Fruit fly (Drosophila melanogaster) whole organism, wandering third instar larva: ENCODE results near the gene CG4887.

ENCODE experiments used
- Abd-B ChIP-seq: fragments of >200 bp; optimal IDR thresholded peaks from 2 replicates; lab custom pipeline; 2017; ENCODE audit warnings: missing biosample characterization, missing genetic modification characterization
- CG9705 ChIP-seq: fragments of 200-800 bp; sonication (Bioruptor generic); optimal IDR thresholded peaks from 2 replicates; lab custom pipeline; 2018; ENCODE audit warnings: missing biosample characterization, mild to moderate bottlenecking, missing genetic modification characterization
- CrebA ChIP-seq: fragments of 200-800 bp; sonication (Bioruptor generic); optimal IDR thresholded peaks from 2 replicates; lab custom pipeline; 2016; ENCODE audit warnings: missing biosample characterization, mild to moderate bottlenecking, missing genetic modification characterization, borderline replicate concordance
- Dfd ChIP-seq: fragments of >200 bp; optimal IDR thresholded peaks from 2 replicates; lab custom pipeline; 2017; ENCODE audit warnings: missing biosample characterization, missing genetic modification characterization
- Dif ChIP-seq: fragments of 200-275, 200-300 bp; sonication (Bioruptor generic); optimal IDR thresholded peaks from 2 replicates; lab custom pipeline; 2018; ENCODE audit warnings: missing biosample characterization, missing genetic modification characterization; ENCODE audit not compliant: partially characterized antibody
- GATAd ChIP-seq: sonication (Bioruptor generic); optimal IDR thresholded peaks from 2 replicates; lab custom pipeline; 2016; ENCODE audit warnings: missing biosample characterization, missing genetic modification characterization
- HLH106 ChIP-seq: fragments of 200-800 bp; optimal IDR thresholded peaks from 3 replicates; lab custom pipeline; 2019; ENCODE audit warnings: missing biosample characterization, mild to moderate bottlenecking, missing genetic modification characterization, moderate library complexity
- Hnf4 ChIP-seq: fragments of 200-800 bp; sonication (Bioruptor generic); optimal IDR thresholded peaks from 2 replicates; lab custom pipeline; 2016; ENCODE audit warnings: missing biosample characterization, mild to moderate bottlenecking, missing genetic modification characterization
- Hr78 ChIP-seq: fragments of >200 bp; optimal IDR thresholded peaks from 2 replicates; lab custom pipeline; 2017; ENCODE audit warnings: missing biosample characterization, missing genetic modification characterization
- Jra ChIP-seq: sonication (Bioruptor generic); optimal IDR thresholded peaks from 2 replicates; lab custom pipeline; 2016; ENCODE audit warnings: missing biosample characterization, missing genetic modification characterization
- Mio ChIP-seq: sonication (Bioruptor generic); optimal IDR thresholded peaks from 2 replicates; lab custom pipeline; 2016; ENCODE audit warnings: missing biosample characterization, missing genetic modification characterization
- Myc ChIP-seq: fragments of >200 bp; optimal IDR thresholded peaks from 2 replicates; lab custom pipeline; 2017
- N ChIP-seq: fragments of >200 bp; optimal IDR thresholded peaks from 2 replicates; lab custom pipeline; 2018; ENCODE audit warnings: missing biosample characterization, missing external identifiers, missing genetic modification characterization
- OdsH ChIP-seq: fragments of 200-800 bp; sonication (Bioruptor generic); optimal IDR thresholded peaks from 2 replicates; lab custom pipeline; 2016; ENCODE audit warnings: missing biosample characterization, mild to moderate bottlenecking, missing genetic modification characterization
- Rel ChIP-seq, 2 experiments: fragments of 200-800 bp; sonication (Bioruptor generic) in 1 of 2; optimal IDR thresholded peaks; 2 replicates in 1 of 2; 3 replicates in 1 of 2; lab custom pipeline; 2016 to 2019; ENCODE audit warnings: mild to moderate bottlenecking in 2 of 2, missing biosample characterization in 2 of 2, missing genetic modification characterization in 2 of 2, moderate library complexity in 1 of 2
- Sp1 ChIP-seq: fragments of 200-800 bp; sonication (Bioruptor generic); optimal IDR thresholded peaks from 3 replicates; lab custom pipeline; 2019; ENCODE audit warnings: missing biosample characterization, mild to moderate bottlenecking, missing genetic modification characterization, moderate library complexity
- Vsx2 ChIP-seq: fragments of 200-300, 225-300 bp; sonication (Bioruptor generic); optimal IDR thresholded peaks from 2 replicates; lab custom pipeline; 2018; ENCODE audit warnings: missing biosample characterization, missing genetic modification characterization; ENCODE audit not compliant: partially characterized antibody
- br ChIP-seq: fragments of 200-800 bp; sonication (Bioruptor generic); optimal IDR thresholded peaks from 2 replicates; lab custom pipeline; 2016; ENCODE audit warnings: missing biosample characterization, missing genetic modification characterization
- brk ChIP-seq: fragments of 200-800 bp; sonication (Bioruptor generic); optimal IDR thresholded peaks from 2 replicates; lab custom pipeline; 2016; ENCODE audit warnings: missing biosample characterization, mild to moderate bottlenecking, missing genetic modification characterization
- dl ChIP-seq, 2 experiments: fragments of 175-275, 200-275 bp in 1 of 2; fragments of 200-275 bp in 1 of 2; sonication (Bioruptor generic); optimal IDR thresholded peaks; lab custom pipeline; 2018; ENCODE audit warnings: mild to moderate bottlenecking in 2 of 2, missing biosample characterization in 2 of 2, missing genetic modification characterization in 2 of 2, moderate library complexity in 2 of 2; ENCODE audit not compliant: partially characterized antibody in 2 of 2, insufficient read depth in 1 of 2
- dsf ChIP-seq: sonication (Bioruptor generic); optimal IDR thresholded peaks from 2 replicates; lab custom pipeline; 2016; ENCODE audit warnings: missing biosample characterization, missing genetic modification characterization, borderline replicate concordance
- ey ChIP-seq: fragments of 200-800 bp; sonication (Bioruptor generic); optimal IDR thresholded peaks from 2 replicates; lab custom pipeline; 2016; ENCODE audit warnings: missing biosample characterization, missing genetic modification characterization
- foxo ChIP-seq, 2 experiments: fragments of 200-800 bp; sonication (Bioruptor generic); optimal IDR thresholded peaks; 2 replicates in 1 of 2; 3 replicates in 1 of 2; lab custom pipeline; 2016 to 2017; ENCODE audit warnings: missing biosample characterization in 2 of 2, missing genetic modification characterization in 2 of 2
- fru ChIP-seq: fragments of 200-800 bp; sonication (Bioruptor generic); optimal IDR thresholded peaks from 3 replicates; lab custom pipeline; 2016; ENCODE audit warnings: missing biosample characterization, mild to moderate bottlenecking, missing genetic modification characterization
- h ChIP-seq: fragments of 200-800 bp; sonication (Bioruptor generic); optimal IDR thresholded peaks from 3 replicates; lab custom pipeline; 2016; ENCODE audit warnings: missing biosample characterization, mild to moderate bottlenecking, missing genetic modification characterization
- jim ChIP-seq: fragments of 175-275, 200-325 bp; sonication (Bioruptor generic); optimal IDR thresholded peaks from 2 replicates; lab custom pipeline; 2016; ENCODE audit warnings: missing biosample characterization, mild to moderate bottlenecking, missing genetic modification characterization
- lola ChIP-seq: fragments of >200 bp; optimal IDR thresholded peaks from 2 replicates; lab custom pipeline; 2017; ENCODE audit warnings: missing biosample characterization, missing genetic modification characterization
- psq ChIP-seq: fragments of 200-800 bp; sonication (Bioruptor generic); optimal IDR thresholded peaks from 3 replicates; lab custom pipeline; 2017; ENCODE audit warnings: missing biosample characterization, mild to moderate bottlenecking, missing genetic modification characterization, moderate library complexity
- rgr ChIP-seq: fragments of 200-800 bp; sonication (Bioruptor generic); optimal IDR thresholded peaks from 3 replicates; lab custom pipeline; 2016; ENCODE audit warnings: missing biosample characterization, mild to moderate bottlenecking, missing genetic modification characterization
- sage ChIP-seq: fragments of 200-800 bp; sonication (Bioruptor generic); optimal IDR thresholded peaks from 2 replicates; lab custom pipeline; 2016; ENCODE audit warnings: missing biosample characterization, mild to moderate bottlenecking, missing genetic modification characterization
- sv ChIP-seq: fragments of 200-800 bp; sonication (Bioruptor generic); optimal IDR thresholded peaks from 3 replicates; lab custom pipeline; 2016; ENCODE audit warnings: missing biosample characterization, missing genetic modification characterization
- tai ChIP-seq: sonication (Bioruptor generic); optimal IDR thresholded peaks from 2 replicates; lab custom pipeline; 2016; ENCODE audit warnings: missing biosample characterization, missing genetic modification characterization
- usp ChIP-seq: fragments of >200 bp; optimal IDR thresholded peaks from 2 replicates; lab custom pipeline; 2017; ENCODE audit warnings: missing biosample characterization, missing genetic modification characterization
- woc ChIP-seq: sonication (Bioruptor generic); optimal IDR thresholded peaks from 2 replicates; lab custom pipeline; 2016; ENCODE audit warnings: missing biosample characterization, mild to moderate bottlenecking, missing genetic modification characterization

Gene CG4887

dm6 chr2L:1142730-1143281 is 30.0 kb upstream of the CG4887 start, which contains the start of gene MFS3:
MFS3 (plus strand) TSS chr2L:1143201.
- TF ChIP-seq rgr (GFP tag; lab: Kevin White, UChicago) (peak; percentile 20), Dif (peak; percentile 7), Dfd (GFP tag; lab: Kevin White, UChicago) (no peak), OdsH (no peak), CrebA (no peak), fru (GFP tag; lab: Kevin White, UChicago) (peak; percentile 29), Abd-B (GFP tag; lab: Kevin White, UChicago) (no peak), jim (peak; percentile 79), br (GFP tag; lab: Kevin White, UChicago) (peak; percentile 47), Jra (peak; percentile 15), CG9705 (peak; percentile 27), h (peak; percentile 42), dl (GFP tag; optimal IDR thresholded peaks at IDR 0.05; lab: Kevin White, UChicago; ENCODE audit: insufficient read depth in 1 of 2, partially characterized antibody in 2 of 2) (no peak), dsf (GFP tag; lab: Kevin White, UChicago) (no peak), Hnf4 (GFP tag; lab: Kevin White, UChicago) (peak; percentile 35), sv (GFP tag; lab: Kevin White, UChicago) (no peak), N (GFP tag; lab: Kevin White, UChicago) (no peak), psq (GFP tag; lab: Kevin White, UChicago) (peak; percentile 22), foxo (GFP tag; optimal IDR thresholded peaks at IDR 0.05; lab: Kevin White, UChicago) (peak in 1 of 2 experiments; percentile 36), ey (GFP tag; lab: Kevin White, UChicago) (no peak), sage (GFP tag; lab: Kevin White, UChicago) (no peak), GATAd (no peak), woc (GFP tag; lab: Kevin White, UChicago) (no peak), Myc (lab: Kevin White, UChicago) (peak; percentile 40), Vsx2 (GFP tag; lab: Kevin White, UChicago) (peak; percentile 70), Rel (GFP tag; optimal IDR thresholded peaks at IDR 0.05; lab: Kevin White, UChicago) (peak; percentile 44), Rel (tag; optimal IDR thresholded peaks at IDR 0.05; lab: Kevin White, UChicago) (peak; percentile 32), tai (GFP tag; lab: Kevin White, UChicago) (no peak), brk (peak; percentile 35), usp (GFP tag; lab: Kevin White, UChicago) (no peak), Sp1 (GFP tag; lab: Kevin White, UChicago) (peak; percentile 35)

- TF ChIP-seq CG9705: no peak
- no peak for TF ChIP-seq h
- no peak for TF ChIP-seq Dif
- TF ChIP-seq Sp1 (GFP tag; lab: Kevin White, UChicago): no peak
- TF ChIP-seq Hr78 (GFP tag; lab: Kevin White, UChicago): no peak
- TF ChIP-seq N (GFP tag; lab: Kevin White, UChicago): no peak
- TF ChIP-seq woc (GFP tag; lab: Kevin White, UChicago): no peak
- no peak for TF ChIP-seq Mio (GFP tag; lab: Kevin White, UChicago)
- no peak for TF ChIP-seq psq (GFP tag; lab: Kevin White, UChicago)
- TF ChIP-seq foxo (GFP tag; optimal IDR thresholded peaks at IDR 0.05; lab: Kevin White, UChicago): no peak
- TF ChIP-seq Abd-B (GFP tag; lab: Kevin White, UChicago): no peak
- TF ChIP-seq br (GFP tag; lab: Kevin White, UChicago): no peak
- TF ChIP-seq Hnf4 (GFP tag; lab: Kevin White, UChicago): no peak
- no peak for TF ChIP-seq lola
- TF ChIP-seq rgr (GFP tag; lab: Kevin White, UChicago): no peak
- no peak for TF ChIP-seq tai (GFP tag; lab: Kevin White, UChicago)
- TF ChIP-seq sv (GFP tag; lab: Kevin White, UChicago): no peak
- TF ChIP-seq dsf (GFP tag; lab: Kevin White, UChicago): no peak
- no peak for TF ChIP-seq HLH106 (tag; lab: Kevin White, UChicago)
Measured at dm6 chr2L:1143286-1143685, 29.5 kb upstream of the CG4887 start.
